Worm (Caenorhabditis elegans) whole organism, L2 larva: ENCODE results near the gene clec-198.

Source experiments
- aly-2 ChIP-seq: fragments of 150-350 bp; optimal IDR thresholded peaks from 2 replicates; lab custom pipeline; 2014; ENCODE audit warnings: missing biosample characterization, missing genetic modification characterization
- egl-27 ChIP-seq: sonication (generic microtip); optimal IDR thresholded peaks from 3 replicates; lab custom pipeline; 2017; ENCODE audit warnings: missing biosample characterization, missing genetic modification reagents, missing genetic modification characterization
- mdl-1 ChIP-seq, 2 experiments: fragments of 150-350 bp in 1 of 2; sonication (generic microtip) in 1 of 2; optimal IDR thresholded peaks; 2 replicates each; lab custom pipeline; 2017; ENCODE audit warnings: missing biosample characterization in 2 of 2, missing genetic modification characterization in 2 of 2
- nhr-23 ChIP-seq: fragments of 150-350 bp; optimal IDR thresholded peaks from 2 replicates; lab custom pipeline; 2014; ENCODE audit warnings: missing biosample characterization, missing genetic modification reagents, missing genetic modification characterization
- snpc-4 ChIP-seq: fragments of 150-350 bp; optimal IDR thresholded peaks from 2 replicates; lab custom pipeline; 2014; ENCODE audit warnings: missing biosample characterization, missing genetic modification characterization
- unc-39 ChIP-seq: fragments of 150-350 bp; optimal IDR thresholded peaks from 2 replicates; lab custom pipeline; 2014; ENCODE audit warnings: missing biosample characterization, missing genetic modification characterization

DNA sequence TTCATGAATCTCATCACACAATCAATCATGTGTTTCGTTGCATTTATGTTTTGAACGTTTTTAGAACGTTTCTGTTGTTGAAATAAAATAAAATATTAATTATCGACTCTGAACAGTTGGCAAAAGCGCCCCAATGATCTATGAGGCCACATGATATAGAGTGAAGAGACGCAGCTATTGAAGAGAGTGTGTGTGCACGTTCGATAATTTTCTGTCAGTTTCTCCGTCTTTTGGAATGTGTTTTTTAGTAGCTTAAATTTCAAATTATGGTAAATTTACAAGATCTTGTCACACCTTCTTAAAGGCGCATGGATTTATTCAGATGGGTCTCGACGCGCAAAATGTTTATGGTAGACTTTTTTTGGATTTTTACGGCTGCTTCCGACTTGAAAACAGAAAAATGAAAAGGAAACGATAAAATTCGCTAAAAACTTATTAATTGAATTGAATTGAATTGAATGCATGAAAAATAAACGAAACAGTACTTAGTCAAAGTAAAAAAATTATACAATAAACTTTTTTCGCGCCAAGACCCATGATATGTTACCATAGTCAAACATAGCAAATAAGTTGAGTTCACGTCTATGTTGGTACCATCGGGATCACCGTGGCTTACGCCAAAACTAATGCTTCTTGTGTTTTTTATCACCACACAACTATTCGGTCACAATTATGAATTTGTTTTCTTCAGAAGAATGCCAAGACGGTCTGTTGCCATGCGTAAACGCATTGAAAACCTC lies 13.3 kb upstream of the clec-198 start, which contains the start of gene C49C3.15:
- TF ChIP-seq snpc-4 (no peak), nhr-23 (tag; lab: Kevin White, UChicago) (no peak), unc-39 (tag; lab: Kevin White, UChicago) (no peak), egl-27 (tag; lab: Kevin White, UChicago) (no peak), mdl-1 (tag; optimal IDR thresholded peaks at IDR 0.05; lab: Kevin White, UChicago) (no peak), aly-2 (tag; lab: Kevin White, UChicago) (no peak)
